Worm (Caenorhabditis elegans): ENCODE results near the gene F42A6.2.

ce11 chrIV:3296578-3297549 lies 44.4 kb upstream of the F42A6.2 start:
- TF ChIP-seq him-1 (tag; optimal IDR thresholded peaks at IDR 0.05) (no peak), W03F9.2 (tag; optimal IDR thresholded peaks at IDR 0.05) (no peak), dao-5 (tag; optimal IDR thresholded peaks at IDR 0.05) (no peak)

All from whole organism, L4/young adult.